Worm (Caenorhabditis elegans) whole organism, midembryonic: ENCODE measurements around the gene fmo-5.

ENCODE experiments used
- T22C8.4 ChIP-seq: fragments of 200-800 bp; sonication (Bioruptor generic); IDR thresholded peaks from 2 replicates; pipeline ENCODE4 v1.3.6; 2022; ENCODE audit warnings: missing genetic modification characterization, missing compliant biosample characterization
- flt-1 ChIP-seq: fragments of 200-800 bp; sonication (Bioruptor generic); IDR thresholded peaks from 2 replicates; pipeline ENCODE4 v1.3.6; 2022; ENCODE audit warnings: missing genetic modification characterization, missing compliant biosample characterization
- med-1 ChIP-seq: sonication (generic microtip); optimal IDR thresholded peaks from 2 replicates; lab custom pipeline; 2017; ENCODE audit warnings: missing genetic modification characterization, mild to moderate bottlenecking, missing compliant biosample characterization, antibody characterized with exemption, missing genetic modification reagents; ENCODE audit not compliant: insufficient read depth
- ref-1 ChIP-seq: fragments of 200-800 bp; sonication (Bioruptor generic); conservative IDR thresholded peaks from 2 replicates; pipeline ENCODE4 v1.3.6; 2022; ENCODE audit warnings: missing genetic modification reagents, missing genetic modification characterization, missing compliant biosample characterization
- ztf-23 ChIP-seq: fragments of 200-800 bp; sonication (Bioruptor generic); IDR thresholded peaks from 2 replicates; pipeline ENCODE4 v1.3.6; 2022; ENCODE audit warnings: missing genetic modification reagents, missing genetic modification characterization, missing compliant biosample characterization
- ztf-29 ChIP-seq: fragments of 200-800 bp; sonication (Bioruptor generic); IDR thresholded peaks from 2 replicates; pipeline ENCODE4 v1.3.6; 2022; ENCODE audit warnings: missing genetic modification reagents, missing genetic modification characterization, missing compliant biosample characterization

- TF ChIP-seq ref-1 (GFP tag; lab: Robert Waterston, UW) (no peak), flt-1 (GFP tag; lab: Robert Waterston, UW) (no peak), med-1 (GFP tag; lab: Kevin White, UChicago) (no peak), ztf-29 (GFP tag; lab: Robert Waterston, UW) (no peak), T22C8.4 (no peak), ztf-23 (GFP tag; lab: Robert Waterston, UW) (no peak)
These were observed 13.0 kb downstream of the fmo-5 start, which contains the start of gene srlf-21 for ce11 chrV:890423-890822.
